Worm (Caenorhabditis elegans) whole organism, midembryonic: ENCODE measurements around the gene srbc-31.

Experiments
- T22C8.4 ChIP-seq: fragments of 200-800 bp; sonication (Bioruptor generic); IDR thresholded peaks from 2 replicates; pipeline ENCODE4 v1.3.6; 2022; ENCODE audit warnings: missing genetic modification characterization, missing compliant biosample characterization
- cog-1 ChIP-seq: sonication (generic microtip); optimal IDR thresholded peaks from 2 replicates; lab custom pipeline; 2016; ENCODE audit warnings: missing genetic modification characterization, missing compliant biosample characterization
- flt-1 ChIP-seq: fragments of 200-800 bp; sonication (Bioruptor generic); IDR thresholded peaks from 2 replicates; pipeline ENCODE4 v1.3.6; 2022; ENCODE audit warnings: missing genetic modification characterization, missing compliant biosample characterization
- klf-2 ChIP-seq: fragments of 200-800 bp; sonication (Bioruptor generic); conservative IDR thresholded peaks from 2 replicates; pipeline ENCODE4 v1.3.6; 2022; ENCODE audit warnings: missing genetic modification reagents, missing genetic modification characterization, missing compliant biosample characterization
- med-1 ChIP-seq: sonication (generic microtip); optimal IDR thresholded peaks from 2 replicates; lab custom pipeline; 2017; ENCODE audit warnings: missing genetic modification characterization, mild to moderate bottlenecking, missing compliant biosample characterization, antibody characterized with exemption, missing genetic modification reagents; ENCODE audit not compliant: insufficient read depth
- ref-1 ChIP-seq: fragments of 200-800 bp; sonication (Bioruptor generic); conservative IDR thresholded peaks from 2 replicates; pipeline ENCODE4 v1.3.6; 2022; ENCODE audit warnings: missing genetic modification reagents, missing genetic modification characterization, missing compliant biosample characterization
- tab-1 ChIP-seq: fragments of 200-800 bp; sonication (Bioruptor generic); IDR thresholded peaks from 2 replicates; pipeline ENCODE4 v1.3.6; 2022; ENCODE audit warnings: missing genetic modification characterization, missing compliant biosample characterization
- ztf-23 ChIP-seq: fragments of 200-800 bp; sonication (Bioruptor generic); IDR thresholded peaks from 2 replicates; pipeline ENCODE4 v1.3.6; 2022; ENCODE audit warnings: missing genetic modification reagents, missing genetic modification characterization, missing compliant biosample characterization
- ztf-29 ChIP-seq: fragments of 200-800 bp; sonication (Bioruptor generic); IDR thresholded peaks from 2 replicates; pipeline ENCODE4 v1.3.6; 2022; ENCODE audit warnings: missing genetic modification reagents, missing genetic modification characterization, missing compliant biosample characterization

- TF ChIP-seq ztf-23 (no peak), flt-1 (no peak), T22C8.4 (GFP tag; lab: Robert Waterston, UW) (no peak), klf-2 (GFP tag; lab: Robert Waterston, UW) (no peak), ref-1 (no peak), cog-1 (tag; lab: Kevin White, UChicago) (no peak), med-1 (no peak), tab-1 (GFP tag; lab: Robert Waterston, UW) (no peak), ztf-29 (no peak)
These were observed 27.0 kb downstream of the srbc-31 start for ce11 chrV:3450351-3450750.
